Worm (Caenorhabditis elegans) whole organism, L2 larva: ENCODE measurements around the gene lgc-39.

ENCODE experiments used
- F13H6.1 ChIP-seq: sonication (generic microtip); optimal IDR thresholded peaks from 2 replicates; lab custom pipeline; 2016; ENCODE audit warnings: missing genetic modification characterization, missing compliant biosample characterization
- R02D3.7 ChIP-seq: fragments of 150-350 bp; optimal IDR thresholded peaks from 2 replicates; lab custom pipeline; 2014; ENCODE audit warnings: missing biosample characterization, missing genetic modification characterization
- ama-1 ChIP-seq: fragments of 150-350 bp; optimal IDR thresholded peaks from 2 replicates; lab custom pipeline; 2018; ENCODE audit warnings: inconsistent platforms
- egl-27 ChIP-seq: sonication (generic microtip); optimal IDR thresholded peaks from 3 replicates; lab custom pipeline; 2017; ENCODE audit warnings: missing biosample characterization, missing genetic modification reagents, missing genetic modification characterization
- elt-1 ChIP-seq: fragments of 150-350 bp; optimal IDR thresholded peaks from 2 replicates; lab custom pipeline; 2014; ENCODE audit warnings: missing biosample characterization, missing genetic modification characterization
- fos-1 ChIP-seq: fragments of 150-350 bp; optimal IDR thresholded peaks from 2 replicates; lab custom pipeline; 2014; ENCODE audit warnings: missing biosample characterization, missing genetic modification characterization
- lin-13 ChIP-seq: fragments of 150-350 bp; optimal IDR thresholded peaks from 2 replicates; lab custom pipeline; 2014; ENCODE audit warnings: missing biosample characterization, missing genetic modification reagents, missing genetic modification characterization
- lin-39 ChIP-seq: fragments of 150-350 bp; optimal IDR thresholded peaks from 2 replicates; lab custom pipeline; 2014; ENCODE audit warnings: missing biosample characterization, missing genetic modification reagents, missing genetic modification characterization
- nhr-12 ChIP-seq: fragments of 150-350 bp; optimal IDR thresholded peaks from 2 replicates; lab custom pipeline; 2014; ENCODE audit warnings: missing biosample characterization, missing genetic modification characterization
- sma-3 ChIP-seq: sonication (generic microtip); optimal IDR thresholded peaks from 2 replicates; lab custom pipeline; 2016; ENCODE audit warnings: missing genetic modification reagents, missing genetic modification characterization, missing compliant biosample characterization
- zag-1 ChIP-seq: fragments of 150-350 bp; optimal IDR thresholded peaks from 2 replicates; lab custom pipeline; 2014; ENCODE audit warnings: missing biosample characterization, missing genetic modification characterization

DNA sequence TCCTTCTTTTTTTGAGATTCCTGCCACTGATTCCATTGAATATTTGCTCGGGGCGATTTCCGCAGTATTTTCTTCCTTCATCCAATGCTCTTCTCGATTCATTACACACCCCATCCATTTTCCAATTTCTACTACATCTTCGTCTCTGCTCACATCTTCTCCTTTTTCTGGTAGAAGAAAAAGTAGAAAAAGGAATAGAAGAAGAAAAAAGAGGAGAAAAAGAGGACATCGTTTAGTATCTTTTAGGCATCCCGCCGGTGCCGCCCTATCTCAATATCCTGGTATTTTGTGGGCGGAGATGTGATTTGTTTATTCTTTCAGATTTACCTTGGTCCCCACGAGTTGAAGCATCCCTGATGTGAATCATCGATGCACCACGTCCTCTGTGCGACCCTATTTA is at the start of gene lgc-39:
- TF ChIP-seq sma-3 (GFP tag; lab: Kevin White, UChicago) (no peak), ama-1 (no peak), lin-13 (GFP tag; lab: Kevin White, UChicago) (no peak), fos-1 (tag; lab: Kevin White, UChicago) (no peak), F13H6.1 (tag; lab: Kevin White, UChicago) (no peak), egl-27 (tag; lab: Kevin White, UChicago) (no peak), lin-39 (tag; lab: Kevin White, UChicago) (no peak), zag-1 (no peak), R02D3.7 (tag; lab: Kevin White, UChicago) (no peak), elt-1 (tag; lab: Kevin White, UChicago) (no peak), nhr-12 (no peak)
